Worm (Caenorhabditis elegans): ENCODE results near the gene F11C1.4.

The F11C1.4 gene

ce11 chrX:12975595-12976089, 1.2 kb upstream of the F11C1.4 start, which contains the start of gene ppk-3 (continued):
- TF ChIP-seq gei-17 (GFP tag; optimal IDR thresholded peaks at IDR 0.05), result peak; percentile 10
- TF ChIP-seq attf-5 (GFP tag; optimal IDR thresholded peaks at IDR 0.05), result peak; percentile 3
- peak; percentile 62 for TF ChIP-seq efl-1 (GFP tag; optimal IDR thresholded peaks at IDR 0.05)
- TF ChIP-seq tbp1 (GFP tag; optimal IDR thresholded peaks at IDR 0.05), result peak; percentile 9
- TF ChIP-seq cebp-1 (GFP tag; IDR thresholded peaks at IDR 0.05), result peak; percentile 36; the same call in 1 of the 2 replicates
- TF ChIP-seq cebp-1 (tag; optimal IDR thresholded peaks at IDR 0.05), result peak; percentile 92
- TF ChIP-seq dox-1 (GFP tag; IDR thresholded peaks at IDR 0.05), result peak; percentile 72
- TF ChIP-seq ztf-6 (GFP tag; IDR thresholded peaks at IDR 0.05), result 0 out of 2 replicates have a peak, but pooled peaks have one; percentile 58

- TF ChIP-seq Y56A3A.18 (GFP tag; IDR thresholded peaks at IDR 0.05), result no peak
- no peak for TF ChIP-seq madf-8 (GFP tag; conservative IDR thresholded peaks at IDR 0.05)
- no peak for TF ChIP-seq attf-6 (GFP tag; IDR thresholded peaks at IDR 0.05)
- TF ChIP-seq rcor-1 (GFP tag; IDR thresholded peaks at IDR 0.05), result no peak
- no peak for TF ChIP-seq repo-1 (tag; optimal IDR thresholded peaks at IDR 0.05)
- no peak for TF ChIP-seq tbx-9 (tag; optimal IDR thresholded peaks at IDR 0.05; ENCODE audit: borderline replicate concordance)
- no peak for TF ChIP-seq nfya-1 (tag; optimal IDR thresholded peaks at IDR 0.05; ENCODE audit: borderline replicate concordance, insufficient read depth)
- no peak for TF ChIP-seq F49E8.2 (tag; optimal IDR thresholded peaks at IDR 0.05; ENCODE audit: insufficient read depth)
- TF ChIP-seq F57A8.1 (GFP tag; optimal IDR thresholded peaks at IDR 0.05), result no peak
- no peak for TF ChIP-seq F39B2.1 (GFP tag; IDR thresholded peaks at IDR 0.05)
- no peak for TF ChIP-seq K11D2.4 (GFP tag; IDR thresholded peaks at IDR 0.05)
- TF ChIP-seq egrh-3 (GFP tag; IDR thresholded peaks at IDR 0.05), result no peak
- no peak for TF ChIP-seq B0019.2 (GFP tag; conservative IDR thresholded peaks at IDR 0.05)
Measured at ce11 chrX:12977451-12977850, 577 bp downstream of the F11C1.4 start, which contains the start of gene F11C1.9. F11C1.9 (minus strand) TSS chrX:12977551.

ce11 chrX:12978569-12978968, 1.7 kb downstream of the F11C1.4 start:
- no peak for TF ChIP-seq pbrm-1 (GFP tag; IDR thresholded peaks at IDR 0.05)
- 0 out of 2 replicates have a peak, but pooled peaks have one; percentile 25 for TF ChIP-seq aptf-3 (GFP tag; IDR thresholded peaks at IDR 0.05)
- TF ChIP-seq attf-3 (GFP tag; conservative IDR thresholded peaks at IDR 0.05), result no peak

- TF ChIP-seq nhr-80 (tag; optimal IDR thresholded peaks at IDR 0.05) (peak; percentile 25), ztf-28 (GFP tag; IDR thresholded peaks at IDR 0.05) (no peak), egl-44 (GFP tag; IDR thresholded peaks at IDR 0.05) (no peak), akir-1 (GFP tag; optimal IDR thresholded peaks at IDR 0.05) (no peak)
Measured at ce11 chrX:12979747-12980146, 2.9 kb downstream of the F11C1.4 start.

ce11 chrX:12981393-12981792, 4.5 kb downstream of the F11C1.4 start, which contains the start of gene scav-4:
scav-4 (plus strand) TSS chrX:12981775.
- TF ChIP-seq dpff-1 (tag; optimal IDR thresholded peaks at IDR 0.05) (no peak), C17E4.6 (GFP tag; IDR thresholded peaks at IDR 0.05) (no peak), F52B5.7 (tag; optimal IDR thresholded peaks at IDR 0.05) (no peak), bed-2 (GFP tag; IDR thresholded peaks at IDR 0.05) (no peak), ets-4 (GFP tag; optimal IDR thresholded peaks at IDR 0.05) (no peak), hrde-1 (tag; optimal IDR thresholded peaks at IDR 0.05; ENCODE audit: borderline replicate concordance) (no peak), fkh-3 (tag; optimal IDR thresholded peaks at IDR 0.05) (no peak), ztf-18 (tag; optimal IDR thresholded peaks at IDR 0.05) (no peak), aptf-3 (GFP tag; IDR thresholded peaks at IDR 0.05) (no peak), unc-130 (GFP tag; optimal IDR thresholded peaks at IDR 0.05) (no peak), mcd-1 (GFP tag; IDR thresholded peaks at IDR 0.05) (no peak), snpc-1.3 (tag; optimal IDR thresholded peaks at IDR 0.05; ENCODE audit: insufficient read depth) (no peak), ama-1 (optimal IDR thresholded peaks at IDR 0.05) (no peak), ama-1 (GFP tag; optimal IDR thresholded peaks at IDR 0.05) (no peak), dox-1 (GFP tag; IDR thresholded peaks at IDR 0.05) (0 out of 2 replicates have a peak, but pooled peaks have one; percentile 30), lag-1 (GFP tag; IDR thresholded peaks at IDR 0.05) (no peak), madf-3 (GFP tag; IDR thresholded peaks at IDR 0.05) (no peak)
